Worm (Caenorhabditis elegans): ENCODE measurements around the gene C13G5.2.

The C13G5.2 gene

DNA sequence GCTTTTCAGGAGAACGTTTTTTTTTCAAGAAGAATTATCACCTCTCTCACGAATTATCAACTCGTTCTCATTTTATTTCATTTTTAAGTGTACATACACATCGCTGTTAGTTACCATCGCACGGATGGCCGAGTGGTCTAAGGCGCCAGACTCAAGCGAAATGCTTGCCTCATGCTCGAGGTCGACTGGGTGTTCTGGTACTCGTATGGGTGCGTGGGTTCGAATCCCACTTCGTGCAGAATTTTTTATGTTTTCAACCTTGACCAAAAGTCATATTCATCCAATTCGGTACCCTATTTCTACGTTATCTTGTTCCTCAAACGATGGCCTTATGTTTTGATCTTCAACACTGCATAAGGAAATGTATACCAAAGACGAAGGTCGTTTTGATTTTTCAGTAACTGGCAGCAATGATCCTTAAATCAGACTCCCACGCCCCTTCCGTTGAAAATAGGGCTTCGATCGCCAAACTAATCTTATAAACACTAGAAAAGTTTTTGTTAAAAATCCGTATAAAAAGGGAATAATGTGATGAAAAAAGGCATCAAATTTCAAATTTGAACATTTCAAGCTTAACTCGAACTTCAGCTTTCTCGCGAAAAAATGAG lies 21.0 kb upstream of the C13G5.2 start, which contains the start of gene fip-1 (continued):
- TF ChIP-seq cebp-1 (GFP tag; IDR thresholded peaks at IDR 0.05) = no peak
- no peak for TF ChIP-seq cebp-1 (tag; optimal IDR thresholded peaks at IDR 0.05)
- peak; percentile 72 for TF ChIP-seq B0261.1 (tag; optimal IDR thresholded peaks at IDR 0.05)
- TF ChIP-seq attf-3 (GFP tag; conservative IDR thresholded peaks at IDR 0.05) = peak; percentile 41; the same call in 1 of the 2 replicates
- TF ChIP-seq him-1 (tag; optimal IDR thresholded peaks at IDR 0.05) = peak; percentile 77
- TF ChIP-seq madf-10 (tag; optimal IDR thresholded peaks at IDR 0.05) = peak; percentile 57
- TF ChIP-seq athp-1 (tag; optimal IDR thresholded peaks at IDR 0.05) = peak; percentile 79
- no peak for TF ChIP-seq tlf-1 (GFP tag; optimal IDR thresholded peaks at IDR 0.05)
- TF ChIP-seq K11D2.4 (GFP tag; IDR thresholded peaks at IDR 0.05) = no peak
- no peak for TF ChIP-seq Y53F4B.3 (GFP tag; IDR thresholded peaks at IDR 0.05)
- no peak for TF ChIP-seq sdz-38 (tag; optimal IDR thresholded peaks at IDR 0.05)
- TF ChIP-seq F57C9.4 (tag; optimal IDR thresholded peaks at IDR 0.05) = no peak
- TF ChIP-seq lin-26 (GFP tag; IDR thresholded peaks at IDR 0.05) = peak; percentile 92
- TF ChIP-seq bed-2 (GFP tag; IDR thresholded peaks at IDR 0.05) = no peak
- TF ChIP-seq tbx-9 (tag; optimal IDR thresholded peaks at IDR 0.05; ENCODE audit: borderline replicate concordance) = no peak
- TF ChIP-seq hrde-1 (tag; optimal IDR thresholded peaks at IDR 0.05; ENCODE audit: borderline replicate concordance) = peak; percentile 71

DNA sequence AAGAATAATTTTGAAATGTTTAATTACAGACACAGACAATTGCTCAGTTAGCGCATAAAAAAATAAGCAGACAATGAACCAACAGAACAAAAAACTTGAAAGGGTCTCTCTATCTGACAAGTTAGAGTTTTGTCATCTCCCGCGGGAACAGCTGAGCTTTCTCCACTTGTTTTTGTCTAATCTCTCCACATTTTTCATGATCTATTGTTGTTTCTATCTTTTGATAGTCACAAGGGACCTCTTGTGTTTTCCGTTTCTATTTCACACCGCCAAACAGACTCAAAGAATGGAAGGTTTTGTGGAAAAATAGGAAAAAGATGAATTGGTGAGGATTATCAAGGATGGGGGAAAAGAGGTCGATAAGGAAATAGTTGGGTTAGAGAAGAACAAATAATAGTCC lies 18.5 kb upstream of the C13G5.2 start:
- TF ChIP-seq attf-5 (GFP tag; optimal IDR thresholded peaks at IDR 0.05) (no peak), ztf-28 (GFP tag; IDR thresholded peaks at IDR 0.05) (no peak), K12H6.12 (tag; optimal IDR thresholded peaks at IDR 0.05) (no peak), F33H1.4 (GFP tag; IDR thresholded peaks at IDR 0.05) (no peak), sdz-38 (tag; optimal IDR thresholded peaks at IDR 0.05) (no peak), Y56A3A.18 (GFP tag; IDR thresholded peaks at IDR 0.05) (no peak), tbp1 (GFP tag; optimal IDR thresholded peaks at IDR 0.05) (no peak), madf-6 (GFP tag; IDR thresholded peaks at IDR 0.05) (no peak), attf-3 (GFP tag; conservative IDR thresholded peaks at IDR 0.05) (no peak), sptf-2 (GFP tag; optimal IDR thresholded peaks at IDR 0.05) (no peak), dox-1 (GFP tag; IDR thresholded peaks at IDR 0.05) (no peak), nhr-27 (tag; optimal IDR thresholded peaks at IDR 0.05) (no peak), nfya-2 (GFP tag; IDR thresholded peaks at IDR 0.05) (no peak), nhr-90 (tag; optimal IDR thresholded peaks at IDR 0.05) (no peak), hmg-20 (GFP tag; IDR thresholded peaks at IDR 0.05) (no peak)

DNA sequence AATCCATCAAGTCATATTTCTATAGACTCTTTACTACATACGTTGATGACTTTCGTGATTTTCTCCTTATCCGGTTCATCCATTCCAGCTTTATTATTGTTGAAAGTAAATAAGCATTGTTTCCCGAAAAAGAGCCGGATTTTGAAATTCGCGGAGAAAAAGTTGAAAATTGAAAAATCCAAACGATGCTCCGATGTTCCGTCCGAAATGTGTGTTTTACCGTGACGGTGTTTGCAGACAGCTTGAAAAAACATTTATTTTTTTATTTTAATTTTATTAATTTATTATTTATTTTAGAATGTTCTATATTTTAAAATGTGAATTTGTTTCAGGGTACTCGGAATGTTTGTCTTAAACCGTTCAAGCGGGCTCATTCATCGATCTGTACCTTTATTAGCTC lies 12.6 kb upstream of the C13G5.2 start, which contains the start of gene dnj-10:
dnj-10 (plus strand) TSS at position 333 of the 400 bp plus-strand sequence.
- 0 out of 2 replicates have a peak, but pooled peaks have one; percentile 31 for TF ChIP-seq hmg-1.2 (GFP tag; IDR thresholded peaks at IDR 0.05)
- peak; percentile 30; the same call in 1 of the 2 replicates for TF ChIP-seq hsf-1 (GFP tag; IDR thresholded peaks at IDR 0.05)
- peak; percentile 1 for TF ChIP-seq ztf-18 (tag; optimal IDR thresholded peaks at IDR 0.05)
- TF ChIP-seq lin-35 (GFP tag; optimal IDR thresholded peaks at IDR 0.05) = peak in 1 of 3 experiments; percentile 79
- TF ChIP-seq ekl-4 (GFP tag; IDR thresholded peaks at IDR 0.05) = peak; percentile 37; the same call in 1 of the 2 replicates
- no peak for TF ChIP-seq C06A6.2 (GFP tag; conservative IDR thresholded peaks at IDR 0.05)
- TF ChIP-seq athp-1 (tag; optimal IDR thresholded peaks at IDR 0.05) = no peak
- TF ChIP-seq Y53G8AR.9 (GFP tag; conservative IDR thresholded peaks at IDR 0.05) = 0 out of 2 replicates have a peak, but pooled peaks have one; percentile 24
- no peak for TF ChIP-seq egrh-3 (GFP tag; IDR thresholded peaks at IDR 0.05)
- TF ChIP-seq nfya-1 (tag; optimal IDR thresholded peaks at IDR 0.05; ENCODE audit: borderline replicate concordance, insufficient read depth) = no peak
- TF ChIP-seq attf-3 (GFP tag; conservative IDR thresholded peaks at IDR 0.05) = peak; percentile 88
- TF ChIP-seq fkh-3 (tag; optimal IDR thresholded peaks at IDR 0.05) = no peak
- TF ChIP-seq attf-5 (GFP tag; optimal IDR thresholded peaks at IDR 0.05) = peak; percentile 61
- peak; percentile 62 for TF ChIP-seq mcd-1 (GFP tag; IDR thresholded peaks at IDR 0.05)
- 0 out of 2 replicates have a peak, but pooled peaks have one; percentile 37 for TF ChIP-seq pbrm-1 (GFP tag; IDR thresholded peaks at IDR 0.05)
- TF ChIP-seq lin-54 (GFP tag; optimal IDR thresholded peaks at IDR 0.05) = peak; percentile 70
- TF ChIP-seq tbp1 (GFP tag; optimal IDR thresholded peaks at IDR 0.05) = peak; percentile 10
- peak; percentile 47 for TF ChIP-seq dpl-1 (GFP tag; optimal IDR thresholded peaks at IDR 0.05)
- no peak; the same call in 1 of the 2 replicates for TF ChIP-seq dox-1 (GFP tag; IDR thresholded peaks at IDR 0.05)
- peak; percentile 28 for TF ChIP-seq snpc-3.4 (tag; optimal IDR thresholded peaks at IDR 0.05)
- TF ChIP-seq madf-6 (GFP tag; IDR thresholded peaks at IDR 0.05) = peak; percentile 54
- peak; percentile 47; the same call in 1 of the 2 replicates for TF ChIP-seq Y79H2A.3 (GFP tag; conservative IDR thresholded peaks at IDR 0.05)
- TF ChIP-seq F33H1.4 (GFP tag; IDR thresholded peaks at IDR 0.05) = peak; percentile 20; the same call in 1 of the 2 replicates

Measured in whole organism, young adult.